Worm (Caenorhabditis elegans) whole organism, L1 larva: ENCODE results near the gene sre-4.

Source experiments
- C16A3.4 ChIP-seq: fragments of 150-350 bp; optimal IDR thresholded peaks from 2 replicates; lab custom pipeline; 2014; ENCODE audit warnings: missing biosample characterization, missing genetic modification characterization
- aha-1 ChIP-seq: fragments of 150-350 bp; optimal IDR thresholded peaks from 2 replicates; lab custom pipeline; 2014; ENCODE audit warnings: missing biosample characterization, missing genetic modification characterization
- ceh-8 ChIP-seq: fragments of 200-800 bp; sonication (Bioruptor generic); optimal IDR thresholded peaks from 2 replicates; lab custom pipeline; 2018; ENCODE audit warnings: mild to moderate bottlenecking, missing genetic modification characterization, moderate library complexity, missing compliant biosample characterization
- ceh-82 ChIP-seq, 3 experiments: fragments of 150-350 bp in 1 of 3; sonication (generic microtip) in 2 of 3; optimal IDR thresholded peaks; 2 replicates each; lab custom pipeline; 2014 to 2017; ENCODE audit warnings: missing biosample characterization in 3 of 3, missing genetic modification characterization in 3 of 3
- ceh-90 ChIP-seq: sonication (generic microtip); optimal IDR thresholded peaks from 2 replicates; lab custom pipeline; 2016; ENCODE audit warnings: missing genetic modification characterization, missing compliant biosample characterization
- dpl-1 ChIP-seq, 3 experiments: fragments of 150-350 bp in 2 of 3; sonication (generic microtip) in 1 of 3; optimal IDR thresholded peaks; 2 replicates each; lab custom pipeline; 2014 to 2017; ENCODE audit warnings: missing biosample characterization in 3 of 3, missing genetic modification characterization in 3 of 3, missing genetic modification reagents in 3 of 3
- dsc-1 ChIP-seq: sonication (generic microtip); optimal IDR thresholded peaks from 2 replicates; lab custom pipeline; 2016; ENCODE audit warnings: mild to moderate bottlenecking, missing genetic modification characterization, missing compliant biosample characterization
- efl-1 ChIP-seq, 4 experiments: fragments of 150-350 bp; optimal IDR thresholded peaks in 3 of 4; peaks in 1 of 4; 1 replicate in 1 of 4; 2 replicates in 3 of 4; lab custom pipeline; 2014; ENCODE audit warnings: missing biosample characterization in 2 of 4, missing genetic modification characterization in 2 of 4, missing genetic modification reagents in 2 of 4
- efl-3 ChIP-seq: fragments of 200-800 bp; sonication (Bioruptor generic); optimal IDR thresholded peaks from 2 replicates; lab custom pipeline; 2018; ENCODE audit warnings: mild to moderate bottlenecking, missing genetic modification characterization, missing compliant biosample characterization
- elt-2 ChIP-seq: sonication (generic microtip); optimal IDR thresholded peaks from 2 replicates; lab custom pipeline; 2016; ENCODE audit warnings: missing genetic modification characterization, mild to moderate bottlenecking, inconsistent platforms, missing compliant biosample characterization, missing genetic modification reagents
- elt-3 ChIP-seq, 6 experiments: fragments of 150-350 bp in 1 of 6; sonication (generic microtip); optimal IDR thresholded peaks; 2 replicates each; lab custom pipeline; 2017 to 2018; ENCODE audit warnings: missing biosample characterization in 6 of 6, missing genetic modification characterization in 6 of 6, inconsistent platforms in 1 of 6
- fkh-4 ChIP-seq: sonication (generic microtip); optimal IDR thresholded peaks from 2 replicates; lab custom pipeline; 2016; ENCODE audit warnings: missing compliant biosample characterization, missing genetic modification characterization, borderline replicate concordance
- fkh-8 ChIP-seq: sonication (generic microtip); optimal IDR thresholded peaks from 2 replicates; lab custom pipeline; 2016; ENCODE audit warnings: mild to moderate bottlenecking, missing genetic modification characterization, missing compliant biosample characterization
- grh-1 ChIP-seq: fragments of 200-800 bp; sonication (Bioruptor generic); IDR thresholded peaks from 2 replicates; pipeline ENCODE4 v1.3.6; 2022; ENCODE audit warnings: missing genetic modification reagents, missing genetic modification characterization, missing compliant biosample characterization
- hlh-4 ChIP-seq: sonication (generic microtip); optimal IDR thresholded peaks from 2 replicates; lab custom pipeline; 2016; ENCODE audit warnings: mild to moderate bottlenecking, missing genetic modification characterization, missing compliant biosample characterization
- isw-1 ChIP-seq: fragments of 200-800 bp; sonication (Bioruptor generic); IDR thresholded peaks from 2 replicates; pipeline ENCODE4 v1.3.6; 2022; ENCODE audit warnings: missing genetic modification characterization, missing compliant biosample characterization
- lin-13 ChIP-seq: fragments of 150-350 bp; optimal IDR thresholded peaks from 2 replicates; lab custom pipeline; 2014; ENCODE audit warnings: missing biosample characterization, missing genetic modification reagents, missing genetic modification characterization
- lin-15B ChIP-seq: fragments of 150-350 bp; sonication (generic microtip); optimal IDR thresholded peaks from 3 replicates; lab custom pipeline; 2014; ENCODE audit warnings: missing biosample characterization, missing genetic modification characterization
- lin-35 ChIP-seq, 2 experiments: fragments of 150-350 bp; optimal IDR thresholded peaks; 2 replicates each; lab custom pipeline; 2014; ENCODE audit warnings: missing biosample characterization in 2 of 2, missing genetic modification characterization in 2 of 2, missing genetic modification reagents in 2 of 2
- lsy-2 ChIP-seq, 2 experiments: fragments of 150-350 bp; optimal IDR thresholded peaks; 2 replicates each; lab custom pipeline; 2014; ENCODE audit warnings: missing biosample characterization in 2 of 2, missing genetic modification characterization in 2 of 2
- mab-9 ChIP-seq: fragments of 200-800 bp; sonication (Bioruptor generic); IDR thresholded peaks from 2 replicates; pipeline ENCODE4 v1.3.6; 2022; ENCODE audit warnings: missing genetic modification reagents, missing genetic modification characterization, missing compliant biosample characterization
- nhr-12 ChIP-seq: sonication (generic microtip); optimal IDR thresholded peaks from 2 replicates; lab custom pipeline; 2017; ENCODE audit warnings: missing biosample characterization, missing genetic modification characterization
- nhr-237 ChIP-seq: fragments of 150-350 bp; optimal IDR thresholded peaks from 2 replicates; lab custom pipeline; 2014; ENCODE audit warnings: missing biosample characterization, missing genetic modification characterization
- nhr-71 ChIP-seq: sonication (generic microtip); optimal IDR thresholded peaks from 2 replicates; lab custom pipeline; 2016; ENCODE audit warnings: mild to moderate bottlenecking, missing genetic modification characterization, moderate library complexity, missing compliant biosample characterization
- nhr-76 ChIP-seq: sonication (generic microtip); optimal IDR thresholded peaks from 2 replicates; lab custom pipeline; 2017; ENCODE audit warnings: missing biosample characterization, missing genetic modification characterization
- nhr-77 ChIP-seq: fragments of 150-350 bp; optimal IDR thresholded peaks from 2 replicates; lab custom pipeline; 2014; ENCODE audit warnings: missing biosample characterization, missing genetic modification characterization
- nhr-84 ChIP-seq: sonication (generic microtip); optimal IDR thresholded peaks from 2 replicates; lab custom pipeline; 2017; ENCODE audit warnings: missing biosample characterization, missing genetic modification characterization
- nhr-85 ChIP-seq: sonication (generic microtip); peaks from one replicate; lab custom pipeline; 2016; ENCODE audit warnings: missing genetic modification characterization, inconsistent platforms, missing compliant biosample characterization
- pqm-1 ChIP-seq: sonication (generic microtip); optimal IDR thresholded peaks from 3 replicates; lab custom pipeline; 2017; ENCODE audit warnings: missing biosample characterization, missing genetic modification characterization
- skn-1 ChIP-seq: fragments of 150-350 bp; optimal IDR thresholded peaks from 2 replicates; lab custom pipeline; 2014; ENCODE audit warnings: missing biosample characterization, missing genetic modification characterization
- sptf-1 ChIP-seq: fragments of 150-350 bp; optimal IDR thresholded peaks from 2 replicates; lab custom pipeline; 2014; ENCODE audit warnings: missing biosample characterization, missing genetic modification characterization
- swsn-7 ChIP-seq: sonication (generic microtip); optimal IDR thresholded peaks from 2 replicates; lab custom pipeline; 2016; ENCODE audit warnings: missing genetic modification characterization, missing compliant biosample characterization
- tbx-2 ChIP-seq: sonication (generic microtip); optimal IDR thresholded peaks from 2 replicates; lab custom pipeline; 2016; ENCODE audit warnings: missing genetic modification characterization, missing compliant biosample characterization
- tlp-1 ChIP-seq: fragments of 150-350 bp; optimal IDR thresholded peaks from 2 replicates; lab custom pipeline; 2014; ENCODE audit warnings: missing biosample characterization, missing genetic modification characterization
- unc-130 ChIP-seq: fragments of 150-350 bp; optimal IDR thresholded peaks from 2 replicates; lab custom pipeline; 2017; ENCODE audit warnings: missing biosample characterization, missing genetic modification characterization, inconsistent platforms
- unc-98 ChIP-seq: fragments of 200-800 bp; sonication (Bioruptor generic); IDR thresholded peaks from 2 replicates; pipeline ENCODE4 v1.3.6; 2022; ENCODE audit warnings: missing genetic modification characterization, missing compliant biosample characterization
- xbp-1 ChIP-seq: sonication (generic microtip); optimal IDR thresholded peaks from 2 replicates; lab custom pipeline; 2016; ENCODE audit warnings: missing genetic modification characterization, missing compliant biosample characterization
- zag-1 ChIP-seq: fragments of 150-350 bp; optimal IDR thresholded peaks from 2 replicates; lab custom pipeline; 2014; ENCODE audit warnings: missing biosample characterization, missing genetic modification characterization

sre-4 gene

DNA sequence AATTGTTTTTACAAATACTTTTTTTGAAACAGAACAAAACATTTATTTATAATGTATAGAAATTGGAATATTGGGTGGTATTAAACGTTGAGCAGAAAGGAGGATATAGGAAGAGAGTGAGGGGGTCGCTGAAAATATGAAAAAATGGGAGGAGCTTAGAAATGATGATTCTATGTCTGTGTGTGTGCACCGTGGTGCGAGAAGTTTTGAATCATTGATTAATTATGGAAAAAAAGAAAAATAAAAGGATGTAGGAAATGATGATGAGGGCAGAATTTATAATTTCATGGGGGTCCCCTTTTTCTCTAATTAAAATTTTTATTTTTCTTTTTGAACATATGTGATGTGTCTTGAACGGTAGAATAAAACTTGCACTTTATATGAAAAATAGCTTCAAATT is at the start of gene sre-4:
sre-4 (minus strand) TSS at position 101 of the 400 bp plus-strand sequence.
- TF ChIP-seq dsc-1 (tag; lab: Kevin White, UChicago): peak; percentile 9
- TF ChIP-seq zag-1: no peak

DNA sequence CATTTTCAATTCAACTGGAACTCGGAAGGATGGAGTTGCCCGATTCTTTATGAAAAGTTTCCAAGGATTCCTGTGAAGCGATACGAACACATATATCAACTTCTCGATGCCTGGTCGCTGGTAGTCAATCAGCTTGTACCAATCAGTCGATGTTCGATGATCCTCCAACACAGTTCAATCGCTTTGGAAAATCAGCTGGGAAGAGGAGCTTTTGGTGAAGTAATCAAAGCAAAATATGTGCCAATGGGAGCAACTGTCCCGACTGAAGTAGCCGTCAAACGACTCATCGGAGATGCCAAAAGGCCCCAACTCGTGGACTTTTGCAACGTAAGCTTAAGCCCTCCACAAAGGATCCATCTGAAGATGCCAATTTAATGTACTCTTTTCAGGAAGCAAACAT is 48.7 kb upstream of the sre-4 start:
- no peak for TF ChIP-seq ceh-90 (tag; lab: Kevin White, UChicago)
- no peak for TF ChIP-seq dpl-1 (GFP tag; optimal IDR thresholded peaks at IDR 0.05; lab: Kevin White, UChicago)
- no peak for TF ChIP-seq nhr-76 (tag; lab: Kevin White, UChicago)
- TF ChIP-seq skn-1 (tag; lab: Kevin White, UChicago): no peak
- TF ChIP-seq nhr-12 (tag; lab: Kevin White, UChicago): no peak
- TF ChIP-seq, all 84 proteins: peak for 0

DNA sequence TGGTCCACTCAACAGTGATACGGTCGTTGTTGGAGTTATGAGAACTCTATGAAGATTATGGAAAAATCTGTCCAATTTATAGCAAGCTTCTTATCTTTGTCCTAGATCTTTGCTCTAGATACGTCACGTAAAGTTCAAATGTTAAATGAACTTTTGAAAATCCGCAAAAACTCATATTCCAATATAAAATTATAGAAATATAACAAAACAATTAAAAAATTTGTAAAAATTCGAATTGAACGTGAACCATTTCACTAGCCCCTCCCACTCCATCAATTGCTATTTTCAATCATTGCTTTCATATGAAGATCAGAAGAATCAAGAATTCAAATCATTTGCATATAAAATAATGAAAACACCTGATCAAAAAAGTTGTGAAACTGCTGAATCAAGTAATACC is 48.0 kb upstream of the sre-4 start, which contains the start of gene kin-21:
kin-21 (plus strand) TSS at position 301 of the 400 bp plus-strand sequence.
- TF ChIP-seq fkh-4 (tag; lab: Kevin White, UChicago) (no peak), grh-1 (GFP tag; lab: Robert Waterston, UW) (no peak), lsy-2 (tag; optimal IDR thresholded peaks at IDR 0.05; lab: Kevin White, UChicago) (no peak), nhr-237 (no peak), pqm-1 (tag; lab: Kevin White, UChicago) (no peak), efl-3 (GFP tag; lab: Kevin White, UChicago) (no peak), elt-3 (tag; optimal IDR thresholded peaks at IDR 0.05; lab: Kevin White, UChicago) (no peak), lin-13 (GFP tag; lab: Kevin White, UChicago) (no peak), aha-1 (tag; lab: Kevin White, UChicago) (no peak), mab-9 (no peak), isw-1 (GFP tag; lab: Robert Waterston, UW) (no peak), ceh-8 (GFP tag; lab: Kevin White, UChicago) (no peak), nhr-84 (tag; lab: Kevin White, UChicago) (no peak), hlh-4 (tag; lab: Kevin White, UChicago) (no peak), elt-2 (tag; lab: Kevin White, UChicago) (no peak), unc-98 (no peak), ceh-82 (tag; optimal IDR thresholded peaks at IDR 0.05; lab: Kevin White, UChicago) (no peak), C16A3.4 (tag; lab: Kevin White, UChicago) (no peak), nhr-85 (tag; lab: Kevin White, UChicago) (no peak)

- peak; percentile 33 to 73 (median 59) for TF ChIP-seq dpl-1 (GFP tag; optimal IDR thresholded peaks at IDR 0.05; lab: Kevin White, UChicago)
- TF ChIP-seq nhr-71 (tag; lab: Kevin White, UChicago): peak; percentile 55
- peak; percentile 2 for TF ChIP-seq tbx-2 (tag; lab: Kevin White, UChicago)
- TF ChIP-seq nhr-77: no peak
- peak in 1 of 2 experiments; percentile 53 for TF ChIP-seq lsy-2 (tag; optimal IDR thresholded peaks at IDR 0.05; lab: Kevin White, UChicago)
- peak; percentile 21 for TF ChIP-seq lin-15B (tag; lab: Kevin White, UChicago)
- TF ChIP-seq unc-130: peak; percentile 6
- no peak for TF ChIP-seq tlp-1 (tag; lab: Kevin White, UChicago)
- TF ChIP-seq efl-1 (optimal IDR thresholded peaks at IDR 0.05; lab: Kevin White, UChicago): peak; percentile 32 to 69
- peak; percentile 73 to 95 for TF ChIP-seq efl-1 (GFP tag; optimal IDR thresholded peaks at IDR 0.05 in 1 of 2; lab: Kevin White, UChicago)
- TF ChIP-seq sptf-1 (tag; lab: Kevin White, UChicago): no peak
- peak; percentile 57 for TF ChIP-seq elt-2 (tag; lab: Kevin White, UChicago)
- TF ChIP-seq swsn-7 (tag; lab: Kevin White, UChicago): peak; percentile 25
- TF ChIP-seq xbp-1: peak; percentile 9
- peak; percentile 8 for TF ChIP-seq fkh-8
- peak; percentile 40 to 63 for TF ChIP-seq lin-35 (GFP tag; optimal IDR thresholded peaks at IDR 0.05; lab: Kevin White, UChicago)
Observed at ce11 chrIV:9825196-9825744, 40.7 kb upstream of the sre-4 start, which contains the start of gene mtr-4. mtr-4 (plus strand) TSS chrIV:9825694.
